Fruit fly (Drosophila melanogaster) whole organism, embryonic: ENCODE measurements around the gene Pis.

Experiments used
- BEAF-32 ChIP-seq: fragments of 200-800 bp; sonication (Bioruptor generic); optimal IDR thresholded peaks from 3 replicates; lab custom pipeline; 2017; ENCODE audit warnings: missing biosample characterization, missing genetic modification characterization, mild to moderate bottlenecking, moderate library complexity, missing genetic modification reagents
- CG10979 ChIP-seq: fragments of 200-800 bp; sonication (Bioruptor generic); optimal IDR thresholded peaks from 2 replicates; lab custom pipeline; 2018; ENCODE audit warnings: missing biosample characterization, mild to moderate bottlenecking, missing genetic modification characterization, moderate library complexity
- CG14050 ChIP-seq: fragments of 200-800 bp; sonication (Bioruptor generic); IDR thresholded peaks from 3 replicates; pipeline ENCODE4 v1.3.6; 2022; ENCODE audit warnings: missing biosample characterization, missing genetic modification characterization
- CG14710 ChIP-seq: fragments of 200-800 bp; sonication (Bioruptor generic); optimal IDR thresholded peaks from 3 replicates; lab custom pipeline; 2019; ENCODE audit warnings: missing biosample characterization, mild to moderate bottlenecking, missing genetic modification characterization, moderate library complexity
- CG15269 ChIP-seq: fragments of 200-800 bp; sonication (Bioruptor generic); optimal IDR thresholded peaks from 2 replicates; lab custom pipeline; 2018; ENCODE audit warnings: missing biosample characterization, mild to moderate bottlenecking, missing genetic modification characterization, moderate library complexity
- CG1529 ChIP-seq: fragments of 200-800 bp; sonication (Bioruptor generic); optimal IDR thresholded peaks from 3 replicates; lab custom pipeline; 2018; ENCODE audit warnings: missing biosample characterization, missing genetic modification characterization
- CG17361 ChIP-seq: fragments of 200-800 bp; sonication (Bioruptor generic); IDR thresholded peaks from 3 replicates; pipeline ENCODE4 v1.3.6; 2022; ENCODE audit warnings: missing biosample characterization, missing genetic modification characterization
- CG17612 ChIP-seq: fragments of 200-800 bp; sonication (Bioruptor generic); IDR thresholded peaks from 2 replicates; pipeline ENCODE4 v1.3.6; 2022; ENCODE audit warnings: missing biosample characterization, missing genetic modification characterization
- CG17802 ChIP-seq: fragments of 200-800 bp; sonication (Bioruptor generic); optimal IDR thresholded peaks from 2 replicates; lab custom pipeline; 2018; ENCODE audit warnings: missing biosample characterization, mild to moderate bottlenecking, missing genetic modification characterization, moderate library complexity
- CG2116 ChIP-seq: fragments of 200-800 bp; sonication (Bioruptor generic); optimal IDR thresholded peaks from 3 replicates; lab custom pipeline; 2018; ENCODE audit warnings: missing biosample characterization, mild to moderate bottlenecking, missing genetic modification characterization
- CG2120 ChIP-seq: fragments of 200-800 bp; sonication (Bioruptor generic); optimal IDR thresholded peaks from 3 replicates; lab custom pipeline; 2016; ENCODE audit warnings: missing biosample characterization, missing genetic modification characterization
- CG2129 ChIP-seq: fragments of 200-800 bp; sonication (Bioruptor generic); IDR thresholded peaks from 2 replicates; pipeline ENCODE4 v1.3.6; 2022; ENCODE audit warnings: missing biosample characterization, missing genetic modification characterization; ENCODE audit not compliant: partially characterized antibody
- CG31224 ChIP-seq: fragments of 200-800 bp; sonication (Bioruptor generic); IDR thresholded peaks from 2 replicates; pipeline ENCODE4 v1.3.6; 2022; ENCODE audit warnings: missing biosample characterization, missing genetic modification characterization
- CG32532 ChIP-seq: fragments of 200-800 bp; sonication (Bioruptor generic); IDR thresholded peaks from 2 replicates; pipeline ENCODE4 v1.3.6; 2022; ENCODE audit warnings: missing biosample characterization, missing genetic modification characterization
- CG7271 ChIP-seq: fragments of 200-800 bp; sonication (Bioruptor generic); optimal IDR thresholded peaks from 2 replicates; lab custom pipeline; 2018; ENCODE audit warnings: missing biosample characterization, mild to moderate bottlenecking, missing genetic modification characterization, moderate library complexity
- CG7963 ChIP-seq: fragments of 200-800 bp; sonication (Bioruptor generic); IDR thresholded peaks from 3 replicates; pipeline ENCODE4 v1.3.6; 2022; ENCODE audit warnings: missing biosample characterization, missing genetic modification characterization; ENCODE audit not compliant: partially characterized antibody
- CG8290 ChIP-seq, 3 experiments: fragments of 200-800 bp; sonication (Bioruptor generic); optimal IDR thresholded peaks; 2 replicates each; lab custom pipeline; 2016 to 2019; ENCODE audit warnings: missing biosample characterization in 3 of 3, missing genetic modification characterization in 3 of 3, mild to moderate bottlenecking in 2 of 3, moderate library complexity in 1 of 3
- CG8765 ChIP-seq: fragments of 200-800 bp; sonication (Bioruptor generic); IDR thresholded peaks from 2 replicates; pipeline ENCODE4 v1.3.6; 2022; ENCODE audit warnings: missing biosample characterization, missing genetic modification characterization
- Deaf1 ChIP-seq: fragments of 200-800 bp; optimal IDR thresholded peaks from 3 replicates; lab custom pipeline; 2019; ENCODE audit warnings: missing biosample characterization, mild to moderate bottlenecking, missing genetic modification characterization, moderate library complexity
- Doc3 ChIP-seq: fragments of 200-800 bp; sonication (Bioruptor generic); IDR thresholded peaks from 3 replicates; pipeline ENCODE4 v1.3.6; 2022; ENCODE audit warnings: missing biosample characterization, missing genetic modification characterization; ENCODE audit not compliant: partially characterized antibody
- H2.0 ChIP-seq: fragments of 200-800 bp; sonication (Bioruptor generic); IDR thresholded peaks from 2 replicates; pipeline ENCODE4 v1.3.6; 2022; ENCODE audit warnings: missing biosample characterization, missing genetic modification characterization
- Hey ChIP-seq: fragments of 200-800 bp; sonication (Bioruptor generic); optimal IDR thresholded peaks from 3 replicates; lab custom pipeline; 2018; ENCODE audit warnings: missing biosample characterization, mild to moderate bottlenecking, missing genetic modification characterization
- HmgZ ChIP-seq: fragments of 200-800 bp; sonication (Bioruptor generic); optimal IDR thresholded peaks from 2 replicates; lab custom pipeline; 2018; ENCODE audit warnings: missing biosample characterization, mild to moderate bottlenecking, missing genetic modification characterization
- NC2β ChIP-seq: fragments of 200-800 bp; sonication (Bioruptor generic); optimal IDR thresholded peaks from 2 replicates; lab custom pipeline; 2016; ENCODE audit warnings: missing biosample characterization, missing genetic modification characterization
- NK7.1 ChIP-seq: fragments of 200-800 bp; sonication (Bioruptor generic); optimal IDR thresholded peaks from 3 replicates; lab custom pipeline; 2016; ENCODE audit warnings: missing biosample characterization, missing genetic modification characterization
- Poxn ChIP-seq: fragments of 200-800 bp; sonication (Bioruptor generic); IDR thresholded peaks from 2 replicates; pipeline ENCODE4 v1.3.6; 2022; ENCODE audit warnings: missing biosample characterization, missing genetic modification characterization
- Side ChIP-seq: fragments of 200-800 bp; sonication (Bioruptor generic); optimal IDR thresholded peaks from 2 replicates; lab custom pipeline; 2016; ENCODE audit warnings: missing biosample characterization, missing genetic modification characterization
- Sox100B ChIP-seq: fragments of 200-800 bp; sonication (Bioruptor generic); optimal IDR thresholded peaks from 3 replicates; lab custom pipeline; 2018; ENCODE audit warnings: missing biosample characterization, mild to moderate bottlenecking, missing genetic modification characterization
- Sry-δ ChIP-seq: fragments of 200-800 bp; sonication (Bioruptor generic); optimal IDR thresholded peaks from 2 replicates; lab custom pipeline; 2016; ENCODE audit warnings: missing biosample characterization, missing genetic modification characterization
- Vsx1 ChIP-seq: fragments of 200-800 bp; sonication (Bioruptor generic); optimal IDR thresholded peaks from 2 replicates; lab custom pipeline; 2017; ENCODE audit warnings: missing biosample characterization, mild to moderate bottlenecking, missing genetic modification characterization, missing genetic modification reagents
- ap ChIP-seq: fragments of 200-800 bp; sonication (Bioruptor generic); IDR thresholded peaks from 2 replicates; pipeline ENCODE4 v1.3.6; 2022; ENCODE audit warnings: missing biosample characterization, missing genetic modification characterization
- bbx ChIP-seq: fragments of 200-800 bp; sonication (Bioruptor generic); IDR thresholded peaks from 2 replicates; pipeline ENCODE4 v1.3.6; 2022; ENCODE audit warnings: missing biosample characterization, missing genetic modification characterization; ENCODE audit not compliant: partially characterized antibody
- bowl ChIP-seq: fragments of 200-800 bp; sonication (Bioruptor generic); IDR thresholded peaks from 2 replicates; pipeline ENCODE4 v1.3.6; 2022; ENCODE audit warnings: missing biosample characterization, missing genetic modification characterization
- br ChIP-seq: fragments of >200 bp; optimal IDR thresholded peaks from 2 replicates; lab custom pipeline; 2017
- dan ChIP-seq: fragments of 200-800 bp; sonication (Bioruptor generic); IDR thresholded peaks from 2 replicates; pipeline ENCODE4 v1.3.6; 2022; ENCODE audit warnings: missing biosample characterization, missing genetic modification characterization
- exex ChIP-seq: fragments of 200-800 bp; sonication (Bioruptor generic); optimal IDR thresholded peaks from 4 replicates; lab custom pipeline; 2018; ENCODE audit warnings: missing biosample characterization, mild to moderate bottlenecking, missing genetic modification characterization, moderate library complexity
- jigr1 ChIP-seq: fragments of 200-800 bp; sonication (Bioruptor generic); IDR thresholded peaks from 3 replicates; pipeline ENCODE4 v1.3.6; 2022; ENCODE audit warnings: missing biosample characterization, missing genetic modification characterization
- lab ChIP-seq: fragments of 200-800 bp; sonication (Bioruptor generic); optimal IDR thresholded peaks from 3 replicates; lab custom pipeline; 2017; ENCODE audit warnings: missing biosample characterization, missing genetic modification characterization, mild to moderate bottlenecking, moderate library complexity, missing genetic modification reagents
- mam ChIP-seq: fragments of 200-800 bp; sonication (Bioruptor generic); optimal IDR thresholded peaks from 3 replicates; lab custom pipeline; 2016; ENCODE audit warnings: missing biosample characterization, missing genetic modification characterization
- nau ChIP-seq: fragments of 200-800 bp; sonication (Bioruptor generic); optimal IDR thresholded peaks from 3 replicates; lab custom pipeline; 2017; ENCODE audit warnings: missing biosample characterization, mild to moderate bottlenecking, missing genetic modification characterization, missing genetic modification reagents
- pzg ChIP-seq: fragments of 200-800 bp; sonication (Bioruptor generic); optimal IDR thresholded peaks from 3 replicates; lab custom pipeline; 2018; ENCODE audit warnings: missing biosample characterization, mild to moderate bottlenecking, missing genetic modification characterization, moderate library complexity
- ranshi ChIP-seq: fragments of 200-800 bp; sonication (Bioruptor generic); IDR thresholded peaks from 2 replicates; pipeline ENCODE4 v1.3.6; 2022; ENCODE audit warnings: missing biosample characterization, missing genetic modification characterization
- rib ChIP-seq: fragments of 200-800 bp; sonication (Bioruptor generic); IDR thresholded peaks from 2 replicates; pipeline ENCODE4 v1.3.6; 2022; ENCODE audit warnings: missing biosample characterization, missing genetic modification characterization
- sd ChIP-seq: fragments of 200-800 bp; sonication (Bioruptor generic); optimal IDR thresholded peaks from 3 replicates; lab custom pipeline; 2018; ENCODE audit warnings: missing biosample characterization, mild to moderate bottlenecking, missing genetic modification characterization, moderate library complexity
- sna ChIP-seq: fragments of 200-800 bp; sonication (Bioruptor generic); IDR thresholded peaks from 2 replicates; pipeline ENCODE4 v1.3.6; 2022; ENCODE audit warnings: missing biosample characterization, missing genetic modification characterization; ENCODE audit not compliant: partially characterized antibody
- trem ChIP-seq: fragments of 200-800 bp; optimal IDR thresholded peaks from 3 replicates; lab custom pipeline; 2019; ENCODE audit warnings: missing biosample characterization, mild to moderate bottlenecking, missing genetic modification characterization, moderate library complexity
- vnd ChIP-seq: fragments of 200-800 bp; sonication (Bioruptor generic); IDR thresholded peaks from 3 replicates; pipeline ENCODE4 v1.3.6; 2022; ENCODE audit warnings: missing biosample characterization, missing genetic modification characterization; ENCODE audit not compliant: partially characterized antibody
- vvl ChIP-seq: fragments of 200-800 bp; sonication (Bioruptor generic); IDR thresholded peaks from 2 replicates; pipeline ENCODE4 v1.3.6; 2022; ENCODE audit warnings: missing biosample characterization, missing genetic modification characterization
- wdn ChIP-seq: fragments of 200-800 bp; sonication (Bioruptor generic); IDR thresholded peaks from 2 replicates; pipeline ENCODE4 v1.3.6; 2022; ENCODE audit warnings: missing biosample characterization, missing genetic modification characterization
- yki ChIP-seq: fragments of >200 bp; optimal IDR thresholded peaks from 3 replicates; lab custom pipeline; 2018
- zfh2 ChIP-seq: fragments of 200-800 bp; sonication (Bioruptor generic); optimal IDR thresholded peaks from 2 replicates; lab custom pipeline; 2016; ENCODE audit warnings: missing biosample characterization, missing genetic modification characterization

Pis gene

DNA sequence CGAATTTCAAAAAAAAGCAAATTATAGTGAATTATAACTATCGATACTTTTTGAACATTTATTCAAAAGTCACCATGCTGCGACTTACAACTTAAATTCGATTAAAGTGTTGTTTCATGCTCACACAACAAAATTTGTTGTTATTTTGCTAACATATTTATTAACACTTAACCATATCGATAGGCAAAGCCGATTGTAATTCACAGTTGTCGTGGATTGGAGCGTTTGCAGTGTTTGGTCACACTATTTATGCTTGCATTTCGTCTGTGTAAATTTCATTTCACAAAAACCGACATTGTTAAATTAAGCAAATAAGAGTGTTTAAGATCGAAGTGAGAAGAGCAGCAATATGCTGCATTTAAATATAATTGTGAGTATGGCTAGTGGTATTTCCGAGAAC lies 8.8 kb upstream of the Pis start, which contains the start of gene HUWE1 (continued):
- TF ChIP-seq CG15269 (tag; lab: Kevin White, UChicago) (no peak), jigr1 (GFP tag; lab: Robert Waterston, UW) (no peak), NK7.1 (no peak), CG1529 (GFP tag; lab: Kevin White, UChicago) (no peak), CG10979 (tag; lab: Kevin White, UChicago) (no peak), CG17612 (GFP tag; lab: Robert Waterston, UW) (no peak), CG2129 (peak; percentile 53; the same call in 1 of the 2 replicates), Sry-δ (GFP tag; lab: Kevin White, UChicago) (peak; percentile 85), CG14710 (tag; lab: Kevin White, UChicago) (peak; percentile 93), yki (lab: Kevin White, UChicago) (no peak), CG31224 (no peak), CG14050 (GFP tag; lab: Robert Waterston, UW) (no peak), CG2116 (GFP tag; lab: Kevin White, UChicago) (peak; percentile 85), Vsx1 (GFP tag; lab: Kevin White, UChicago) (no peak), vnd (GFP tag; lab: Robert Waterston, UW) (peak; percentile 67), sna (peak; percentile 44), BEAF-32 (peak; percentile 90), CG32532 (GFP tag; lab: Robert Waterston, UW) (no peak), ap (GFP tag; lab: Robert Waterston, UW) (no peak), bowl (GFP tag; lab: Robert Waterston, UW) (no peak), CG2120 (GFP tag; lab: Kevin White, UChicago) (peak; percentile 63), mam (peak; percentile 30), bbx (GFP tag; lab: Robert Waterston, UW) (peak; percentile 83), trem (tag; lab: Kevin White, UChicago) (peak; percentile 57), CG8765 (GFP tag; lab: Robert Waterston, UW) (no peak), lab (GFP tag; lab: Kevin White, UChicago) (no peak), H2.0 (GFP tag; lab: Robert Waterston, UW) (no peak), Deaf1 (no peak), br (no peak), vvl (0 out of 2 replicates have a peak, but pooled peaks have one; percentile 5), Sox100B (GFP tag; lab: Kevin White, UChicago) (no peak), CG17361 (no peak), CG8290 (GFP tag; optimal IDR thresholded peaks at IDR 0.05; lab: Kevin White, UChicago) (no peak), CG8290 (tag; optimal IDR thresholded peaks at IDR 0.05; lab: Kevin White, UChicago) (no peak), NC2β (no peak), CG7271 (tag; lab: Kevin White, UChicago) (no peak), dan (GFP tag; lab: Robert Waterston, UW) (no peak), wdn (GFP tag; lab: Robert Waterston, UW) (no peak), Doc3 (GFP tag; lab: Robert Waterston, UW) (peak; percentile 71), zfh2 (peak; percentile 38), nau (GFP tag; lab: Kevin White, UChicago) (no peak), HmgZ (tag; lab: Kevin White, UChicago) (peak; percentile 63), Poxn (GFP tag; lab: Robert Waterston, UW) (no peak), rib (GFP tag; lab: Robert Waterston, UW) (no peak), pzg (peak; percentile 92), CG17802 (tag; lab: Kevin White, UChicago) (no peak), Hey (tag; lab: Kevin White, UChicago) (no peak), exex (tag; lab: Kevin White, UChicago) (no peak), sd (tag; lab: Kevin White, UChicago) (no peak), Side (GFP tag; lab: Kevin White, UChicago) (no peak), ranshi (GFP tag; lab: Robert Waterston, UW) (no peak), CG7963 (peak; percentile 79)
